Worm (Caenorhabditis elegans): ENCODE results near the gene clp-6.

clp-6 gene

ce11 chrIV:1388079-1388478 is 46.8 kb downstream of the clp-6 start (continued):
- peak; percentile 65 for TF ChIP-seq ZK185.1 (tag; optimal IDR thresholded peaks at IDR 0.05; ENCODE audit: poor library complexity, severe bottlenecking)
- no peak for TF ChIP-seq sdz-38 (tag; optimal IDR thresholded peaks at IDR 0.05)
- no peak for TF ChIP-seq gei-17 (GFP tag; optimal IDR thresholded peaks at IDR 0.05)
- 0 out of 2 replicates have a peak, but pooled peaks have one; percentile 32 for TF ChIP-seq C06A6.2 (GFP tag; conservative IDR thresholded peaks at IDR 0.05)
- peak; percentile 22 for TF ChIP-seq athp-1 (tag; optimal IDR thresholded peaks at IDR 0.05)
- TF ChIP-seq cebp-1 (GFP tag; IDR thresholded peaks at IDR 0.05): no peak
- TF ChIP-seq cebp-1 (tag; optimal IDR thresholded peaks at IDR 0.05): peak; percentile 56
- TF ChIP-seq T26A5.8 (tag; optimal IDR thresholded peaks at IDR 0.05): no peak
- TF ChIP-seq chd-7 (tag; optimal IDR thresholded peaks at IDR 0.05): peak; percentile 2
- peak; percentile 46 for TF ChIP-seq ceh-27 (GFP tag; optimal IDR thresholded peaks at IDR 0.05)
- TF ChIP-seq F39B2.1 (GFP tag; IDR thresholded peaks at IDR 0.05): peak; percentile 56; the same call in 1 of the 2 replicates
- peak; percentile 90 for TF ChIP-seq B0261.1 (tag; optimal IDR thresholded peaks at IDR 0.05)
- TF ChIP-seq nhr-90 (tag; optimal IDR thresholded peaks at IDR 0.05): peak; percentile 69
- TF ChIP-seq lag-1 (GFP tag; IDR thresholded peaks at IDR 0.05): no peak
- no peak for TF ChIP-seq dpff-1 (tag; optimal IDR thresholded peaks at IDR 0.05)
- peak; percentile 26; the same call in 1 of the 2 replicates for TF ChIP-seq zfh-2 (GFP tag; conservative IDR thresholded peaks at IDR 0.05)
- peak; percentile 74 for TF ChIP-seq hmg-1.2 (GFP tag; IDR thresholded peaks at IDR 0.05)
- TF ChIP-seq sptf-2 (GFP tag; optimal IDR thresholded peaks at IDR 0.05): no peak
- TF ChIP-seq nfyb-1 (GFP tag; IDR thresholded peaks at IDR 0.05): peak; percentile 78; the same call in 1 of the 2 replicates
- peak in 1 of 3 experiments; percentile 46 for TF ChIP-seq lin-35 (GFP tag; optimal IDR thresholded peaks at IDR 0.05)
- no peak for TF ChIP-seq fkh-3 (tag; optimal IDR thresholded peaks at IDR 0.05)
- no peak for TF ChIP-seq repo-1 (tag; optimal IDR thresholded peaks at IDR 0.05)
- TF ChIP-seq die-1 (tag; optimal IDR thresholded peaks at IDR 0.05): peak; percentile 65
- no peak for TF ChIP-seq mel-28 (tag; optimal IDR thresholded peaks at IDR 0.05; ENCODE audit: borderline replicate concordance)
- no peak for TF ChIP-seq attf-6 (GFP tag; IDR thresholded peaks at IDR 0.05)
- TF ChIP-seq ets-4 (GFP tag; optimal IDR thresholded peaks at IDR 0.05): no peak
- TF ChIP-seq F23B12.7 (tag; optimal IDR thresholded peaks at IDR 0.05; ENCODE audit: insufficient read depth): peak; percentile 26
- TF ChIP-seq him-1 (tag; optimal IDR thresholded peaks at IDR 0.05): peak; percentile 21
- TF ChIP-seq ceh-100 (GFP tag; IDR thresholded peaks at IDR 0.05): peak; percentile 43; the same call in 1 of the 2 replicates
- TF ChIP-seq ztf-18 (tag; optimal IDR thresholded peaks at IDR 0.05): peak; percentile 29
- peak; percentile 19 for TF ChIP-seq snpc-3.4 (tag; optimal IDR thresholded peaks at IDR 0.05)
- TF ChIP-seq lsl-1 (GFP tag; optimal IDR thresholded peaks at IDR 0.05): no peak
- no peak for TF ChIP-seq sea-2 (GFP tag; IDR thresholded peaks at IDR 0.05)
- no peak for TF ChIP-seq F55B11.4 (tag; optimal IDR thresholded peaks at IDR 0.05; ENCODE audit: borderline replicate concordance, insufficient read depth)
- no peak for TF ChIP-seq lsy-27 (tag; optimal IDR thresholded peaks at IDR 0.05; ENCODE audit: borderline replicate concordance, insufficient read depth)
- TF ChIP-seq ztf-26 (tag; optimal IDR thresholded peaks at IDR 0.05): peak; percentile 35
- TF ChIP-seq mcd-1 (GFP tag; IDR thresholded peaks at IDR 0.05): peak; percentile 62
- no peak for TF ChIP-seq ceh-58 (GFP tag; IDR thresholded peaks at IDR 0.05)
- no peak for TF ChIP-seq snpc-1.1 (tag; optimal IDR thresholded peaks at IDR 0.05; ENCODE audit: insufficient read depth)
- no peak for TF ChIP-seq nfya-1 (tag; optimal IDR thresholded peaks at IDR 0.05; ENCODE audit: borderline replicate concordance, insufficient read depth)
- no peak for TF ChIP-seq tlf-1 (GFP tag; optimal IDR thresholded peaks at IDR 0.05)
- 0 out of 2 replicates have a peak, but pooled peaks have one; percentile 62 for TF ChIP-seq let-526 (GFP tag; IDR thresholded peaks at IDR 0.05)
- no peak for TF ChIP-seq xnd-1 (tag; optimal IDR thresholded peaks at IDR 0.05)
- TF ChIP-seq attf-5 (GFP tag; optimal IDR thresholded peaks at IDR 0.05): peak; percentile 24
- peak; percentile 20 for TF ChIP-seq madf-10 (tag; optimal IDR thresholded peaks at IDR 0.05)
- TF ChIP-seq nhr-120 (GFP tag; IDR thresholded peaks at IDR 0.05): no peak
- TF ChIP-seq Y95B8A.8 (GFP tag; IDR thresholded peaks at IDR 0.05): peak; percentile 54; the same call in 1 of the 2 replicates
- peak; percentile 45 for TF ChIP-seq somi-1 (GFP tag; optimal IDR thresholded peaks at IDR 0.05)
